Worm (Caenorhabditis elegans): Measurements from ENCODE around the gene C09B9.85.
"Not testable (repeated sequence)": the region's sequence is repeated elsewhere in the genome, so short reads cannot be mapped to it uniquely, and the experiment has no call there.

C09B9.85 gene

DNA sequence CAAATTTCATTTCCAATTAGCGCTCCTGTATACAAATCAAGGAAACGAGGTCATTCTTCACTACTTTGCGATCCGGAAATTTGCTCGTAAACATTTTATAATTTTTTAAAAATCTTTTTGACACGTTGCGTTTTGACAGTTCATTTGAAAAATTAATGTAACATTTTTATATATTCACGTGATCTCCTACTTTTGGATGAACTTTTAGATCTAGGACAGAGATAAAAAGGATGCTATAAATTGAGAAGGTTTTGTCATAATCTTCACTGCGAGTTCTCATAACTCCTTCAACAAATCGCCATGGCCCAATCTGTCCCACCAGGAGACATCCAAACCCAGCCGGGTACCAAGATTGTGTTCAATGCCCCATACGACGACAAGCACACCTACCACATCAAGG lies 36.7 kb upstream of the C09B9.85 start, which contains the start of gene msp-57:
Gene msp-57, plus strand, starts transcription at position 301 of the 400 bp plus-strand sequence.
- not testable (repeated sequence) for TF ChIP-seq nhr-179 (tag; optimal IDR thresholded peaks at IDR 0.05); tbx-9 (tag; optimal IDR thresholded peaks at IDR 0.05; ENCODE audit: borderline replicate concordance); ZK185.1 (tag; optimal IDR thresholded peaks at IDR 0.05; ENCODE audit: poor library complexity, severe bottlenecking)

DNA sequence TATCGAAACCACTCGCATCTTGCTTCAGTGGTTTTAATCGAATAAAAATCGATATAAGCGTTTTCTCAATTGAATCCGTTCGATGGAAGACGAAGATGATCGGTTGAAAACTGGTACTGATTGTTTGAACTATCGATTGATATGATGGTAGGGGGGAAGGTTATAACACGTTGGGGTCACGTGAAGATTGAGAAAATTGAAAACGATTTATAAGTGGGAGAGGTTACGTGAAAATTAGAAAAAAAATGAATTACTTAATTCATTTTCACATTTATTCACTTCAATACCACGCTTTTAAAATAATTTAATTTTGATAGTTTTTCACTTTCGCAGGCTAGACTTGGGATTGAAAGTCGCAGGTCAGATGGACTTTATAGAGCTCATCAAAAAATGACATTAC lies 35.4 kb upstream of the C09B9.85 start, which contains the start of gene C09B9.7:
Gene C09B9.7, minus strand, starts transcription at position 101 of the 400 bp plus-strand sequence.
- TF ChIP-seq K12H6.12 (tag; optimal IDR thresholded peaks at IDR 0.05) (no peak), nfyb-1 (GFP tag; IDR thresholded peaks at IDR 0.05) (no peak), fkh-3 (tag; optimal IDR thresholded peaks at IDR 0.05) (no peak), F52B5.7 (tag; optimal IDR thresholded peaks at IDR 0.05) (no peak), ztf-28 (GFP tag; IDR thresholded peaks at IDR 0.05) (no peak), ztf-3 (GFP tag; optimal IDR thresholded peaks at IDR 0.05) (no peak), dpl-1 (GFP tag; optimal IDR thresholded peaks at IDR 0.05) (no peak), B0019.2 (GFP tag; conservative IDR thresholded peaks at IDR 0.05) (no peak), bed-1 (GFP tag; IDR thresholded peaks at IDR 0.05) (no peak), nfya-1 (tag; optimal IDR thresholded peaks at IDR 0.05; ENCODE audit: borderline replicate concordance, insufficient read depth) (no peak), unc-130 (GFP tag; optimal IDR thresholded peaks at IDR 0.05) (no peak), T07F8.4 (tag; optimal IDR thresholded peaks at IDR 0.05) (no peak), gei-17 (GFP tag; optimal IDR thresholded peaks at IDR 0.05) (no peak), nhr-90 (tag; optimal IDR thresholded peaks at IDR 0.05) (no peak), athp-1 (tag; optimal IDR thresholded peaks at IDR 0.05) (no peak), dox-1 (GFP tag; IDR thresholded peaks at IDR 0.05) (no peak)

ce11 chrIV:5055964-5056588 lies 30.5 kb upstream of the C09B9.85 start, which contains the start of gene msp-55:
TSS of gene msp-55 (minus strand) at chrIV:5056014.
- TF ChIP-seq ZK185.1 (tag; optimal IDR thresholded peaks at IDR 0.05; ENCODE audit: poor library complexity, severe bottlenecking) (no peak), B0336.3 (GFP tag; IDR thresholded peaks at IDR 0.05) (no peak), ztf-28 (GFP tag; IDR thresholded peaks at IDR 0.05) (no peak), madf-6 (GFP tag; IDR thresholded peaks at IDR 0.05) (no peak), madf-3 (GFP tag; IDR thresholded peaks at IDR 0.05) (no peak), egrh-3 (GFP tag; IDR thresholded peaks at IDR 0.05) (no peak), ceh-58 (GFP tag; IDR thresholded peaks at IDR 0.05) (no peak), lin-35 (GFP tag; optimal IDR thresholded peaks at IDR 0.05) (no peak), F57C9.4 (tag; optimal IDR thresholded peaks at IDR 0.05) (no peak), C06A6.2 (GFP tag; conservative IDR thresholded peaks at IDR 0.05) (no peak), lin-40 (tag; optimal IDR thresholded peaks at IDR 0.05) (no peak), zfh-2 (GFP tag; conservative IDR thresholded peaks at IDR 0.05) (no peak), mxl-1 (tag; optimal IDR thresholded peaks at IDR 0.05) (no peak), F39B2.1 (GFP tag; IDR thresholded peaks at IDR 0.05) (no peak), bed-1 (GFP tag; IDR thresholded peaks at IDR 0.05) (no peak)

ce11 chrIV:5054297-5054696 lies 28.8 kb upstream of the C09B9.85 start:
- no peak for TF ChIP-seq nhr-27 (tag; optimal IDR thresholded peaks at IDR 0.05)
- no peak for TF ChIP-seq akir-1 (GFP tag; optimal IDR thresholded peaks at IDR 0.05)
- no peak for TF ChIP-seq K12H6.12 (tag; optimal IDR thresholded peaks at IDR 0.05)
- TF ChIP-seq ztf-6 (GFP tag; IDR thresholded peaks at IDR 0.05) = no peak
- no peak for TF ChIP-seq ceh-100 (GFP tag; IDR thresholded peaks at IDR 0.05)
- TF ChIP-seq nhr-90 (tag; optimal IDR thresholded peaks at IDR 0.05) = no peak
- no peak for TF ChIP-seq K11D2.4 (GFP tag; IDR thresholded peaks at IDR 0.05)
- TF ChIP-seq nhr-120 (GFP tag; IDR thresholded peaks at IDR 0.05) = no peak
- TF ChIP-seq snpc-1.3 (tag; optimal IDR thresholded peaks at IDR 0.05; ENCODE audit: insufficient read depth) = no peak
- TF ChIP-seq gei-17 (GFP tag; optimal IDR thresholded peaks at IDR 0.05) = no peak
- no peak for TF ChIP-seq dpl-1 (GFP tag; optimal IDR thresholded peaks at IDR 0.05)
- no peak for TF ChIP-seq zfh-2 (GFP tag; conservative IDR thresholded peaks at IDR 0.05)

Data from whole organism, young adult.